Fruit fly (Drosophila melanogaster): ENCODE results near the gene Orc2.
A peak's percentile ranks its signal among the peaks of the same experiment; 100 is the strongest.

Gene Orc2

DNA sequence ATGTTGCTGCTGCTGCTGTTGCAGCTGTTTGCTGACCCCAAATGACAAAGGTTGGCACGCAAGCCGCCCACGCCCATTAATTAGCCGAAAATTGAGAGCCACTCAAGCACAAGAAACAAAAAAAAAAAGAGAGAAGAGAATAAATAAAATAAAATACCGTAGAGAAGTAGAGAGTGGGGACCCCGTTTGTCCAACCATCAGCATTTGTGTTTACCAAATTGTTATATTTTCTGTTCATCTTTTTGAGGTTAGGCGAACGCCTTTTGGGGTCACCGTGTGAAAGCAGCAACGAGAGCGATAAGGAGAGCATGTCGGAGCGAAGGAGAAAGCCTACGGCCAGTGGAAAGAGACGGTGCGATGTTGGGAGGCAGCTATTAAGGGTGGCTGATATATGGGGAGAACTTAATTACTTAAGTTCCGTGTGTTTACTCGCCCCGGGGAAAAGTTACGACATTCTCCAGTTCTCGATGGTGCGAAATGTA, 13.4 kb downstream of the Orc2 start:
- TF ChIP-seq CG9948 (tag; optimal IDR thresholded peaks at IDR 0.05), result no peak
- no peak for TF ChIP-seq CG4496 (GFP tag; IDR thresholded peaks at IDR 0.05)
- no peak for TF ChIP-seq CG12605 (GFP tag; IDR thresholded peaks at IDR 0.05)
- TF ChIP-seq CG14655 (GFP tag; optimal IDR thresholded peaks at IDR 0.05), result no peak
- no peak for TF ChIP-seq CG17806 (tag; optimal IDR thresholded peaks at IDR 0.05)
- no peak for TF ChIP-seq CG8159 (tag; optimal IDR thresholded peaks at IDR 0.05)
- TF ChIP-seq EcR (GFP tag; optimal IDR thresholded peaks at IDR 0.05), result no peak

dm6 chr3R:13980956-13981355, 16.3 kb downstream of the Orc2 start:
- TF ChIP-seq CG8159 (tag; optimal IDR thresholded peaks at IDR 0.05) (no peak), gl (tag; optimal IDR thresholded peaks at IDR 0.05) (no peak), CG15710 (tag; optimal IDR thresholded peaks at IDR 0.05) (no peak), Pif1A (GFP tag; optimal IDR thresholded peaks at IDR 0.05) (no peak), CG12605 (GFP tag; IDR thresholded peaks at IDR 0.05) (no peak), CG34367 (tag; optimal IDR thresholded peaks at IDR 0.05) (no peak), fd96Ca (GFP tag; IDR thresholded peaks at IDR 0.05) (no peak), Ets98B (GFP tag; IDR thresholded peaks at IDR 0.05) (no peak), CG4496 (GFP tag; IDR thresholded peaks at IDR 0.05) (no peak), CG9948 (tag; optimal IDR thresholded peaks at IDR 0.05) (no peak), D1 (tag; optimal IDR thresholded peaks at IDR 0.05) (no peak)

dm6 chr3R:13981584-13981983, 16.9 kb downstream of the Orc2 start:
- no peak for TF ChIP-seq Snoo (tag; optimal IDR thresholded peaks at IDR 0.05)
- no peak for TF ChIP-seq Ets98B (GFP tag; IDR thresholded peaks at IDR 0.05)
- no peak for TF ChIP-seq EcR (GFP tag; optimal IDR thresholded peaks at IDR 0.05)
- no peak for TF ChIP-seq CG8301 (tag; optimal IDR thresholded peaks at IDR 0.05)
- TF ChIP-seq Pif1A (GFP tag; optimal IDR thresholded peaks at IDR 0.05), result no peak
- TF ChIP-seq CG13204 (GFP tag; optimal IDR thresholded peaks at IDR 0.05), result no peak
- no peak for TF ChIP-seq fd96Ca (GFP tag; IDR thresholded peaks at IDR 0.05)

DNA sequence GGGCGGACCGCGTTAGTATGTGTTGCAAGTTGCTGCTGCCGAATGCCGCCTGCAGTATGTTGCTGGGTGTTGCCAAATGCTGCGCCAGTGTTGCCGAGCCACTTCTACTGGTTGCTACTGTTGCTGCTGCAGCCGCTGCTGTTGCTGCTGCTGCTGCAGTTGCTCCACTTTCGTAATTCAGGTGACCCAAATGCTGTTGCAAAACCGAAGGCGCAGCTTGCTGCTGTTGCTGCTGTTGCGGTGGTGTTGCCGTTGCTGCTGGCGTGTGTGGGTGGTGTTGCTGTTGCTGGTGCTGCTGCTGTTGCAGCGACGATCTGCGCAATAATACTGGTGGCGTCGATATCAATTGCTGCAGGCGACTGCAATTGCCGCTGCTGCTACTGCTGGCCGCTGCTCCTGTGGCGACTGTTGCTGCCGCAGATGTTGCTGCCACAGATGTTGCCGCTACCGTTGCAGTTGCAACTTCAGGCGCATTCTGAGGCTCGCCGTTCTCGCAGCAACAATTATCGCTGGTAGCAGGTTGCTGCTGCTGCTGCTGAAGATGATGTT, 17.7 kb downstream of the Orc2 start:
- TF ChIP-seq Ets98B (GFP tag; IDR thresholded peaks at IDR 0.05) (peak; percentile 15; the same call in 1 of the 2 replicates), CG13204 (GFP tag; optimal IDR thresholded peaks at IDR 0.05) (peak; percentile 0), Snoo (tag; optimal IDR thresholded peaks at IDR 0.05) (no peak)

- peak; percentile 89; the same call in 2 of the 3 replicates for TF ChIP-seq CG4496 (GFP tag; IDR thresholded peaks at IDR 0.05)
- peak; percentile 97 for TF ChIP-seq Pif1A (GFP tag; optimal IDR thresholded peaks at IDR 0.05)
- peak; percentile 87 for TF ChIP-seq rn (GFP tag; IDR thresholded peaks at IDR 0.05)
- peak; percentile 87 for TF ChIP-seq Ets98B (GFP tag; IDR thresholded peaks at IDR 0.05)
- TF ChIP-seq CG8301 (tag; optimal IDR thresholded peaks at IDR 0.05), result peak; percentile 95
- peak; percentile 53; the same call in 1 of the 2 replicates for TF ChIP-seq CG12605 (GFP tag; IDR thresholded peaks at IDR 0.05)
- peak; percentile 90 for TF ChIP-seq CG34367 (tag; optimal IDR thresholded peaks at IDR 0.05)
- peak; percentile 96 for TF ChIP-seq Snoo (tag; optimal IDR thresholded peaks at IDR 0.05)
- TF ChIP-seq fd96Ca (GFP tag; IDR thresholded peaks at IDR 0.05), result peak; percentile 95
- TF ChIP-seq CG9948 (tag; optimal IDR thresholded peaks at IDR 0.05), result peak; percentile 93
- TF ChIP-seq CG15710 (tag; optimal IDR thresholded peaks at IDR 0.05), result peak; percentile 93
- peak; percentile 79 for TF ChIP-seq CG10348 (GFP tag; IDR thresholded peaks at IDR 0.05)
- peak; percentile 64 for TF ChIP-seq CG13204 (GFP tag; optimal IDR thresholded peaks at IDR 0.05)
- TF ChIP-seq CG17806 (tag; optimal IDR thresholded peaks at IDR 0.05), result peak; percentile 91
- peak; percentile 99 for TF ChIP-seq EcR (GFP tag; optimal IDR thresholded peaks at IDR 0.05)
- TF ChIP-seq CG8159 (tag; optimal IDR thresholded peaks at IDR 0.05), result peak; percentile 94
- TF ChIP-seq Pif1B (GFP tag; optimal IDR thresholded peaks at IDR 0.05), result peak; percentile 95
- peak; percentile 88 for TF ChIP-seq gl (tag; optimal IDR thresholded peaks at IDR 0.05)
- TF ChIP-seq CG32121 (GFP tag; IDR thresholded peaks at IDR 0.05), result peak; percentile 91
- TF ChIP-seq D1 (tag; optimal IDR thresholded peaks at IDR 0.05), result peak; percentile 86
- TF ChIP-seq CG14655 (GFP tag; optimal IDR thresholded peaks at IDR 0.05), result peak; percentile 95
These were observed 18.8 kb downstream of the Orc2 start for dm6 chr3R:13983272-13984032.

DNA sequence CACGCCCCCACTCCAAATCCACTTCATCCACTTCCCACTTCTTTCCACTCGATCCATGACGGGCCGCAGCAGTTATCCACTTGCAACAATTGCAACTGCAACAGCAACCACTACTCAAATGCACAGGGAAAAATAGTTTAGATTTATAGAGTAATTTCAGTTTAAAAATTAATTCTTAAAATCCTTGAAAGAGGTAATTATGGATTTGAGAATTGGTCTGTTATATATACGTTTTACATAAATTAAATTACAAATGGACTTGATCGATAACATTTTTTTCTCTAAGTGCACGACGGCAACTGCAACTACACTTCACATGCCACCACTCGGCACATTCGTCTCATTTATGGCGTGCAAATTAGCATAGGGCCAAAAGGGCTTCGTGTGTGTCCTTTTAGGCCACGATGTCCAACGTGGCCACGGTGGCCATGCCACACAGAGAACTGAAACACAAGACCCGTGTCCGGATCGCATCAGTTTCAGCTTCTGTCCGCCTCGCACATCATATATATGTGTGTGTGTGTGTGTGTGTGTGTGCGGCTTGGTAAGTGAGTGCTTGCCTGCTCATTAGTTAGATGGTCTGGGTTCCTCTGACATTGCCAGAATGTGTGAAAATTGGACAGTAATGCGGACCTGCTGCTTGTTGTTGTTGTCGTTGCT, 20.4 kb downstream of the Orc2 start:
- TF ChIP-seq CG10348 (GFP tag; IDR thresholded peaks at IDR 0.05) (0 out of 2 replicates have a peak, but pooled peaks have one; percentile 22), CG32121 (GFP tag; IDR thresholded peaks at IDR 0.05) (peak; percentile 86), CG9948 (tag; optimal IDR thresholded peaks at IDR 0.05) (peak; percentile 90), CG8301 (tag; optimal IDR thresholded peaks at IDR 0.05) (peak; percentile 89), CG15710 (tag; optimal IDR thresholded peaks at IDR 0.05) (peak; percentile 87), CG8159 (tag; optimal IDR thresholded peaks at IDR 0.05) (peak; percentile 91), Pif1B (GFP tag; optimal IDR thresholded peaks at IDR 0.05) (peak; percentile 77), Ets98B (GFP tag; IDR thresholded peaks at IDR 0.05) (peak; percentile 81), CG13204 (GFP tag; optimal IDR thresholded peaks at IDR 0.05) (peak; percentile 37), rn (GFP tag; IDR thresholded peaks at IDR 0.05) (peak; percentile 79), Pif1A (GFP tag; optimal IDR thresholded peaks at IDR 0.05) (peak; percentile 85), Snoo (tag; optimal IDR thresholded peaks at IDR 0.05) (peak; percentile 50), gl (tag; optimal IDR thresholded peaks at IDR 0.05) (peak; percentile 79), CG14655 (GFP tag; optimal IDR thresholded peaks at IDR 0.05) (peak; percentile 92), CG17806 (tag; optimal IDR thresholded peaks at IDR 0.05) (peak; percentile 89), CG34367 (tag; optimal IDR thresholded peaks at IDR 0.05) (peak; percentile 83), fd96Ca (GFP tag; IDR thresholded peaks at IDR 0.05) (no peak; the same call in 2 of the 3 replicates), D1 (tag; optimal IDR thresholded peaks at IDR 0.05) (peak; percentile 80), EcR (GFP tag; optimal IDR thresholded peaks at IDR 0.05) (peak; percentile 18), CG4496 (GFP tag; IDR thresholded peaks at IDR 0.05) (peak; percentile 91), CG12605 (GFP tag; IDR thresholded peaks at IDR 0.05) (peak; percentile 86)

Data from whole organism, pupa.